Worm (Caenorhabditis elegans) whole organism, early embryonic: ENCODE data around the gene T08A11.1.

Source experiments
- aly-1 ChIP-seq: sonication (generic microtip); optimal IDR thresholded peaks from 2 replicates; lab custom pipeline; 2016; ENCODE audit warnings: missing genetic modification characterization, missing compliant biosample characterization
- ama-1 ChIP-seq: fragments of 150-350 bp; optimal IDR thresholded peaks from 2 replicates; lab custom pipeline; 2014
- ceh-13 ChIP-seq: fragments of 200-800 bp; sonication (Bioruptor generic); optimal IDR thresholded peaks from 2 replicates; lab custom pipeline; 2018; ENCODE audit warnings: mild to moderate bottlenecking, missing genetic modification characterization, missing compliant biosample characterization
- ceh-36 ChIP-seq: sonication (generic microtip); optimal IDR thresholded peaks from 2 replicates; lab custom pipeline; 2016; ENCODE audit warnings: missing genetic modification characterization, inconsistent platforms, missing compliant biosample characterization
- flt-1 ChIP-seq: fragments of 200-800 bp; sonication (Bioruptor generic); IDR thresholded peaks from 2 replicates; pipeline ENCODE4 v1.3.6; 2022; ENCODE audit warnings: missing genetic modification characterization, missing compliant biosample characterization
- hmbx-1 ChIP-seq: sonication (generic microtip); optimal IDR thresholded peaks from 2 replicates; lab custom pipeline; 2016; ENCODE audit warnings: mild to moderate bottlenecking, missing genetic modification characterization, missing compliant biosample characterization
- hmg-4 ChIP-seq: fragments of 200-800 bp; sonication (Bioruptor generic); optimal IDR thresholded peaks from 2 replicates; lab custom pipeline; 2018; ENCODE audit warnings: mild to moderate bottlenecking, missing genetic modification characterization, missing compliant biosample characterization
- pes-1 ChIP-seq: fragments of 200-800 bp; sonication (Bioruptor generic); IDR thresholded peaks from 2 replicates; pipeline ENCODE4 v1.3.6; 2022; ENCODE audit warnings: missing genetic modification reagents, missing genetic modification characterization, missing compliant biosample characterization
- sea-1 ChIP-seq: fragments of 200-800 bp; sonication (Bioruptor generic); conservative IDR thresholded peaks from 2 replicates; pipeline ENCODE4 v1.3.6; 2022; ENCODE audit warnings: missing genetic modification characterization, missing compliant biosample characterization
- tbx-11 ChIP-seq: fragments of 200-800 bp; sonication (Bioruptor generic); IDR thresholded peaks from 2 replicates; pipeline ENCODE4 v1.3.6; 2022; ENCODE audit warnings: missing genetic modification characterization, missing compliant biosample characterization

ce11 chrIII:4300989-4301498 lies 38.1 kb upstream of the T08A11.1 start, which contains the start of gene R10E4.11:
- TF ChIP-seq ama-1 (lab: Kevin White, UChicago), result no peak
- TF ChIP-seq flt-1 (GFP tag; lab: Robert Waterston, UW), result no peak
- TF ChIP-seq tbx-11, result no peak
- TF ChIP-seq ceh-13 (GFP tag; lab: Kevin White, UChicago), result no peak
- no peak for TF ChIP-seq sea-1 (GFP tag; lab: Robert Waterston, UW)
- TF ChIP-seq hmbx-1 (tag; lab: Kevin White, UChicago), result no peak
- no peak for TF ChIP-seq hmg-4 (GFP tag; lab: Kevin White, UChicago)
- no peak for TF ChIP-seq aly-1 (tag; lab: Kevin White, UChicago)
- no peak for TF ChIP-seq pes-1
- no peak for TF ChIP-seq ceh-36 (tag; lab: Kevin White, UChicago)
